Worm (Caenorhabditis elegans) whole organism, young adult: ENCODE results near the gene W06D12.6.

Experiments
- F23B12.7 ChIP-seq: sonication (generic microtip); optimal IDR thresholded peaks from 2 replicates; lab custom pipeline; 2017; ENCODE audit warnings: missing genetic modification characterization, mild to moderate bottlenecking, missing compliant biosample characterization, antibody characterized with exemption, moderate library complexity; ENCODE audit not compliant: insufficient read depth
- ceh-91 ChIP-seq: fragments of 200-800 bp; sonication (Bioruptor generic); IDR thresholded peaks from 2 replicates; pipeline ENCODE4 v1.3.6; 2022; ENCODE audit warnings: missing genetic modification reagents, missing genetic modification characterization, missing compliant biosample characterization
- dox-1 ChIP-seq: fragments of 200-800 bp; sonication (Bioruptor generic); IDR thresholded peaks from 2 replicates; pipeline ENCODE4 v1.3.6; 2022; ENCODE audit warnings: missing genetic modification reagents, missing genetic modification characterization, missing compliant biosample characterization
- ets-4 ChIP-seq: fragments of 200-800 bp; sonication (Bioruptor generic); optimal IDR thresholded peaks from 2 replicates; lab custom pipeline; 2018; ENCODE audit warnings: mild to moderate bottlenecking, missing genetic modification characterization, missing compliant biosample characterization
- repo-1 ChIP-seq: sonication (generic microtip); optimal IDR thresholded peaks from 2 replicates; lab custom pipeline; 2017; ENCODE audit warnings: mild to moderate bottlenecking, missing genetic modification characterization, missing compliant biosample characterization
- snpc-1.1 ChIP-seq: sonication (generic microtip); optimal IDR thresholded peaks from 2 replicates; lab custom pipeline; 2017; ENCODE audit warnings: missing genetic modification characterization, mild to moderate bottlenecking, missing compliant biosample characterization, antibody characterized with exemption, moderate library complexity, missing genotype, missing genetic modification reagents; ENCODE audit not compliant: insufficient read depth
- ztf-28 ChIP-seq: fragments of 200-800 bp; sonication (Bioruptor generic); IDR thresholded peaks from 2 replicates; pipeline ENCODE4 v1.3.6; 2022; ENCODE audit warnings: missing genetic modification reagents, missing genetic modification characterization, missing compliant biosample characterization

- TF ChIP-seq ztf-28 (no peak), snpc-1.1 (no peak), ceh-91 (no peak), repo-1 (tag; lab: Kevin White, UChicago) (no peak), dox-1 (no peak), ets-4 (GFP tag; lab: Kevin White, UChicago) (no peak), F23B12.7 (no peak)
Measured at ce11 chrV:17723142-17723781, 17.3 kb downstream of the W06D12.6 start.
